Fruit fly (Drosophila melanogaster) whole organism, embryonic: Measurements from ENCODE around the gene Dnaaf4.

Experiments used
- CG10366 ChIP-seq: fragments of 200-800 bp; sonication (Bioruptor generic); IDR thresholded peaks from 2 replicates; pipeline ENCODE4 v1.3.6; 2022; ENCODE audit warnings: missing biosample characterization, missing genetic modification characterization
- CG10431 ChIP-seq: fragments of 200-800 bp; sonication (Bioruptor generic); optimal IDR thresholded peaks from 3 replicates; lab custom pipeline; 2018; ENCODE audit warnings: missing biosample characterization, mild to moderate bottlenecking, missing genetic modification characterization
- CG10654 ChIP-seq: fragments of 200-800 bp; sonication (Bioruptor generic); optimal IDR thresholded peaks from 2 replicates; lab custom pipeline; 2016; ENCODE audit warnings: missing biosample characterization, missing genetic modification characterization
- CG14014 ChIP-seq: fragments of 200-800 bp; sonication (Bioruptor generic); IDR thresholded peaks from 2 replicates; pipeline ENCODE4 v1.3.6; 2022; ENCODE audit warnings: missing biosample characterization, missing genetic modification characterization
- CG14710 ChIP-seq: fragments of 200-800 bp; sonication (Bioruptor generic); optimal IDR thresholded peaks from 3 replicates; lab custom pipeline; 2019; ENCODE audit warnings: missing biosample characterization, mild to moderate bottlenecking, missing genetic modification characterization, moderate library complexity
- CG1529 ChIP-seq: fragments of 200-800 bp; sonication (Bioruptor generic); optimal IDR thresholded peaks from 3 replicates; lab custom pipeline; 2018; ENCODE audit warnings: missing biosample characterization, missing genetic modification characterization
- CG15696 ChIP-seq: fragments of 200-800 bp; sonication (Bioruptor generic); optimal IDR thresholded peaks from 2 replicates; lab custom pipeline; 2019; ENCODE audit warnings: missing biosample characterization, mild to moderate bottlenecking, missing genetic modification characterization, moderate library complexity
- CG16863 ChIP-seq: fragments of 200-800 bp; sonication (Bioruptor generic); optimal IDR thresholded peaks from 3 replicates; lab custom pipeline; 2016; ENCODE audit warnings: missing biosample characterization, missing genetic modification characterization
- CG17328 ChIP-seq: fragments of 200-800 bp; sonication (Bioruptor generic); IDR thresholded peaks from 2 replicates; pipeline ENCODE4 v1.3.6; 2022; ENCODE audit warnings: missing biosample characterization, missing genetic modification characterization
- CG18011 ChIP-seq: fragments of 200-800 bp; sonication (Bioruptor generic); optimal IDR thresholded peaks from 2 replicates; lab custom pipeline; 2017; ENCODE audit warnings: missing biosample characterization, missing genetic modification characterization, mild to moderate bottlenecking, moderate library complexity, missing genotype
- CG18262 ChIP-seq: fragments of 200-800 bp; optimal IDR thresholded peaks from 3 replicates; lab custom pipeline; 2019; ENCODE audit warnings: missing biosample characterization, mild to moderate bottlenecking, missing genetic modification characterization, moderate library complexity
- CG18476 ChIP-seq: fragments of 200-800 bp; sonication (Bioruptor generic); optimal IDR thresholded peaks from 2 replicates; lab custom pipeline; 2016; ENCODE audit warnings: missing biosample characterization, mild to moderate bottlenecking, missing genetic modification characterization
- CG30431 ChIP-seq: fragments of 200-800 bp; sonication (Bioruptor generic); optimal IDR thresholded peaks from 2 replicates; lab custom pipeline; 2017; ENCODE audit warnings: missing biosample characterization, missing genetic modification characterization
- CG32532 ChIP-seq: fragments of 200-800 bp; sonication (Bioruptor generic); IDR thresholded peaks from 2 replicates; pipeline ENCODE4 v1.3.6; 2022; ENCODE audit warnings: missing biosample characterization, missing genetic modification characterization
- CG4404 ChIP-seq: fragments of 200-800 bp; sonication (Bioruptor generic); IDR thresholded peaks from 2 replicates; pipeline ENCODE4 v1.3.6; 2022; ENCODE audit warnings: missing biosample characterization, missing genetic modification characterization
- CG4424 ChIP-seq: fragments of 200-800 bp; sonication (Bioruptor generic); optimal IDR thresholded peaks from 3 replicates; lab custom pipeline; 2016; ENCODE audit warnings: missing biosample characterization, missing genetic modification characterization
- CG6854 ChIP-seq: fragments of 200-800 bp; sonication (Bioruptor generic); optimal IDR thresholded peaks from 3 replicates; lab custom pipeline; 2017; ENCODE audit warnings: missing biosample characterization, mild to moderate bottlenecking, missing genetic modification characterization
- CG8388 ChIP-seq: fragments of 200-800 bp; sonication (Bioruptor generic); optimal IDR thresholded peaks from 2 replicates; lab custom pipeline; 2019; ENCODE audit warnings: missing biosample characterization, mild to moderate bottlenecking, missing genetic modification characterization, moderate library complexity
- Elba2 ChIP-seq: fragments of 200-800 bp; sonication (Bioruptor generic); optimal IDR thresholded peaks from 3 replicates; lab custom pipeline; 2016; ENCODE audit warnings: missing biosample characterization, missing genetic modification characterization
- Gug ChIP-seq: fragments of 200-800 bp; sonication (Bioruptor generic); IDR thresholded peaks from 4 replicates; pipeline ENCODE4 v1.3.6; 2022; ENCODE audit warnings: missing biosample characterization, missing genetic modification characterization
- H2.0 ChIP-seq: fragments of 200-800 bp; sonication (Bioruptor generic); IDR thresholded peaks from 2 replicates; pipeline ENCODE4 v1.3.6; 2022; ENCODE audit warnings: missing biosample characterization, missing genetic modification characterization
- HLH3B ChIP-seq: fragments of 200-800 bp; sonication (Bioruptor generic); IDR thresholded peaks from 2 replicates; pipeline ENCODE4 v1.3.6; 2022; ENCODE audit warnings: missing biosample characterization, missing genetic modification characterization
- Med ChIP-seq: fragments of 200-800 bp; sonication (Bioruptor generic); peaks from one replicate; lab custom pipeline; 2016; ENCODE audit warnings: missing biosample characterization, missing genetic modification characterization, mild to moderate bottlenecking, inconsistent platforms, moderate library complexity
- Neu2 ChIP-seq: fragments of 200-800 bp; sonication (Bioruptor generic); optimal IDR thresholded peaks from 3 replicates; lab custom pipeline; 2016; ENCODE audit warnings: missing biosample characterization, missing genetic modification characterization, borderline replicate concordance
- Oaz ChIP-seq: fragments of 200-800 bp; sonication (Bioruptor generic); IDR thresholded peaks from 2 replicates; pipeline ENCODE4 v1.3.6; 2022; ENCODE audit warnings: missing biosample characterization, missing genetic modification characterization
- Ptx1 ChIP-seq: fragments of 200-800 bp; sonication (Bioruptor generic); IDR thresholded peaks from 2 replicates; pipeline ENCODE4 v1.3.6; 2022; ENCODE audit warnings: missing biosample characterization, missing genetic modification characterization
- Rx ChIP-seq: fragments of 200-800 bp; sonication (Bioruptor generic); IDR thresholded peaks from 2 replicates; pipeline ENCODE4 v1.3.6; 2022; ENCODE audit warnings: missing biosample characterization, missing genetic modification characterization
- Six4 ChIP-seq: fragments of 200-800 bp; sonication (Bioruptor generic); optimal IDR thresholded peaks from 2 replicates; lab custom pipeline; 2016; ENCODE audit warnings: missing biosample characterization, missing genetic modification characterization
- Taf1 ChIP-seq: fragments of 200-800 bp; sonication (Bioruptor generic); IDR thresholded peaks from 2 replicates; pipeline ENCODE4 v1.3.6; 2022; ENCODE audit warnings: missing biosample characterization, missing genetic modification characterization
- Xbp1 ChIP-seq: fragments of 200-800 bp; sonication (Bioruptor generic); optimal IDR thresholded peaks from 3 replicates; lab custom pipeline; 2016; ENCODE audit warnings: missing biosample characterization, mild to moderate bottlenecking, missing genetic modification characterization
- al ChIP-seq: fragments of 200-800 bp; sonication (Bioruptor generic); IDR thresholded peaks from 2 replicates; pipeline ENCODE4 v1.3.6; 2022; ENCODE audit warnings: missing biosample characterization, missing genetic modification characterization
- amos ChIP-seq: fragments of 200-800 bp; sonication (Bioruptor generic); IDR thresholded peaks from 2 replicates; pipeline ENCODE4 v1.3.6; 2022; ENCODE audit warnings: missing biosample characterization, missing genetic modification characterization; ENCODE audit not compliant: partially characterized antibody
- ci ChIP-seq: fragments of 200-800 bp; sonication (Bioruptor generic); IDR thresholded peaks from 3 replicates; pipeline ENCODE4 v1.3.6; 2022; ENCODE audit warnings: missing biosample characterization, missing genetic modification characterization
- disco-r ChIP-seq: fragments of 200-800 bp; sonication (Bioruptor generic); optimal IDR thresholded peaks from 2 replicates; lab custom pipeline; 2016; ENCODE audit warnings: missing biosample characterization, missing genetic modification characterization
- esg ChIP-seq: fragments of 200-800 bp; sonication (Bioruptor generic); conservative IDR thresholded peaks from 2 replicates; pipeline ENCODE4 v1.3.6; 2022; ENCODE audit warnings: missing biosample characterization, missing genetic modification characterization
- fd3F ChIP-seq: fragments of 200-800 bp; sonication (Bioruptor generic); optimal IDR thresholded peaks from 2 replicates; lab custom pipeline; 2018; ENCODE audit warnings: missing biosample characterization, mild to moderate bottlenecking, missing genetic modification characterization, moderate library complexity
- gcm ChIP-seq: fragments of 200-800 bp; sonication (Bioruptor generic); optimal IDR thresholded peaks from 2 replicates; lab custom pipeline; 2019; ENCODE audit warnings: missing biosample characterization, mild to moderate bottlenecking, missing genetic modification characterization, moderate library complexity
- h ChIP-seq: fragments of >200 bp; optimal IDR thresholded peaks from 2 replicates; lab custom pipeline; 2017
- kni ChIP-seq: fragments of 200-800 bp; sonication (Bioruptor generic); optimal IDR thresholded peaks from 3 replicates; lab custom pipeline; 2017; ENCODE audit warnings: mild to moderate bottlenecking, missing biosample characterization, missing genetic modification reagents, missing genetic modification characterization
- lmd ChIP-seq: fragments of 200-800 bp; sonication (Bioruptor generic); IDR thresholded peaks from 2 replicates; pipeline ENCODE4 v1.3.6; 2022; ENCODE audit warnings: missing biosample characterization, missing genetic modification characterization
- odd ChIP-seq: fragments of 200-800 bp; sonication (Bioruptor generic); optimal IDR thresholded peaks from 2 replicates; lab custom pipeline; 2017; ENCODE audit warnings: missing biosample characterization, mild to moderate bottlenecking, missing genetic modification characterization
- peb ChIP-seq: fragments of 200-800 bp; sonication (Bioruptor generic); IDR thresholded peaks from 2 replicates; pipeline ENCODE4 v1.3.6; 2022; ENCODE audit warnings: missing biosample characterization, missing genetic modification characterization
- pum ChIP-seq: fragments of 200-800 bp; sonication (Bioruptor generic); optimal IDR thresholded peaks from 2 replicates; lab custom pipeline; 2016; ENCODE audit warnings: missing biosample characterization, missing genetic modification characterization
- repo ChIP-seq: fragments of 200-800 bp; sonication (Bioruptor generic); optimal IDR thresholded peaks from 2 replicates; lab custom pipeline; 2016; ENCODE audit warnings: missing biosample characterization, missing genetic modification characterization
- sc ChIP-seq, 3 experiments: fragments of >200 bp in 2 of 3; fragments of 200-800 bp in 1 of 3; sonication (Bioruptor generic) in 1 of 3; optimal IDR thresholded peaks; 2 replicates in 2 of 3; 3 replicates in 1 of 3; lab custom pipeline; 2017; ENCODE audit warnings: mild to moderate bottlenecking in 1 of 3, missing biosample characterization in 1 of 3, missing genetic modification characterization in 1 of 3, missing genetic modification reagents in 1 of 3
- sens-2 ChIP-seq: fragments of 200-800 bp; sonication (Bioruptor generic); IDR thresholded peaks from 2 replicates; pipeline ENCODE4 v1.3.6; 2022; ENCODE audit warnings: missing biosample characterization, missing genetic modification characterization
- slbo ChIP-seq: fragments of 200-800 bp; sonication (Bioruptor generic); IDR thresholded peaks from 2 replicates; pipeline ENCODE4 v1.3.6; 2022; ENCODE audit warnings: missing biosample characterization, missing genetic modification characterization
- sob ChIP-seq: fragments of 200-800 bp; sonication (Bioruptor generic); IDR thresholded peaks from 2 replicates; pipeline ENCODE4 v1.3.6; 2022; ENCODE audit warnings: missing biosample characterization, missing genetic modification characterization
- tgo ChIP-seq: fragments of 200-800 bp; sonication (Bioruptor generic); IDR thresholded peaks from 3 replicates; pipeline ENCODE4 v1.3.6; 2022; ENCODE audit warnings: missing biosample characterization, missing genetic modification characterization
- usp ChIP-seq: fragments of >200 bp; optimal IDR thresholded peaks from 2 replicates; lab custom pipeline; 2017; ENCODE audit warnings: missing biosample characterization, missing genetic modification characterization
- wdn ChIP-seq: fragments of 200-800 bp; sonication (Bioruptor generic); IDR thresholded peaks from 2 replicates; pipeline ENCODE4 v1.3.6; 2022; ENCODE audit warnings: missing biosample characterization, missing genetic modification characterization

Gene Dnaaf4

dm6 chr2L:11130151-11131008 lies 8.9 kb upstream of the Dnaaf4 start, which contains the start of the genes RfC38 and CG4751:
Gene RfC38 (minus strand): TSS chr2L:11130645.
Gene CG4751 (plus strand): TSS chr2L:11130737.
- TF ChIP-seq Ptx1 (GFP tag; lab: Robert Waterston, UW), result no peak
- peak; percentile 15 for TF ChIP-seq CG4424
- no peak for TF ChIP-seq esg (GFP tag; lab: Robert Waterston, UW)
- no peak for TF ChIP-seq H2.0 (GFP tag; lab: Robert Waterston, UW)
- no peak for TF ChIP-seq Neu2 (GFP tag; lab: Kevin White, UChicago)
- no peak for TF ChIP-seq disco-r (GFP tag; lab: Kevin White, UChicago)
- no peak for TF ChIP-seq CG10366 (GFP tag; lab: Robert Waterston, UW)
- TF ChIP-seq CG10431 (GFP tag; lab: Kevin White, UChicago), result no peak
- no peak for TF ChIP-seq CG6854 (GFP tag; lab: Kevin White, UChicago)
- no peak for TF ChIP-seq ci (GFP tag; lab: Robert Waterston, UW)
- TF ChIP-seq CG10654 (GFP tag; lab: Kevin White, UChicago), result no peak
- TF ChIP-seq CG16863 (GFP tag; lab: Kevin White, UChicago), result no peak
- no peak for TF ChIP-seq wdn
- TF ChIP-seq CG18011, result no peak
- TF ChIP-seq amos (GFP tag; lab: Robert Waterston, UW), result peak; percentile 65
- TF ChIP-seq al, result no peak
- no peak for TF ChIP-seq HLH3B (GFP tag; lab: Robert Waterston, UW)
- TF ChIP-seq Oaz (GFP tag; lab: Robert Waterston, UW), result no peak
- no peak for TF ChIP-seq Elba2
- no peak for TF ChIP-seq Rx (GFP tag; lab: Robert Waterston, UW)
- no peak for TF ChIP-seq repo
- peak; percentile 65 for TF ChIP-seq CG14710 (tag; lab: Kevin White, UChicago)
- no peak for TF ChIP-seq sens-2 (GFP tag; lab: Robert Waterston, UW)
- TF ChIP-seq CG1529, result no peak
- TF ChIP-seq kni, result no peak
- no peak for TF ChIP-seq CG4404 (GFP tag; lab: Robert Waterston, UW)
- TF ChIP-seq gcm (GFP tag; lab: Kevin White, UChicago), result no peak
- TF ChIP-seq usp (GFP tag; lab: Kevin White, UChicago), result no peak
- TF ChIP-seq CG15696 (tag; lab: Kevin White, UChicago), result no peak
- no peak for TF ChIP-seq Gug
- no peak for TF ChIP-seq fd3F (GFP tag; lab: Kevin White, UChicago)
- TF ChIP-seq sc (optimal IDR thresholded peaks at IDR 0.05; lab: Kevin White, UChicago), result no peak
- TF ChIP-seq sc (GFP tag; optimal IDR thresholded peaks at IDR 0.05; lab: Kevin White, UChicago), result no peak
- TF ChIP-seq Med, result peak; percentile 73
- no peak for TF ChIP-seq odd (GFP tag; lab: Kevin White, UChicago)
- no peak for TF ChIP-seq CG17328 (GFP tag; lab: Robert Waterston, UW)
- no peak for TF ChIP-seq tgo (GFP tag; lab: Robert Waterston, UW)
- no peak for TF ChIP-seq h (lab: Kevin White, UChicago)
- no peak for TF ChIP-seq CG18262 (tag; lab: Kevin White, UChicago)
- TF ChIP-seq pum (GFP tag; lab: Kevin White, UChicago), result no peak
- TF ChIP-seq CG14014, result no peak
- no peak for TF ChIP-seq sob (GFP tag; lab: Robert Waterston, UW)
- TF ChIP-seq Taf1 (GFP tag; lab: Robert Waterston, UW), result no peak
- peak; percentile 22 for TF ChIP-seq Xbp1 (GFP tag; lab: Kevin White, UChicago)
- no peak for TF ChIP-seq peb (GFP tag; lab: Robert Waterston, UW)
- 0 out of 2 replicates have a peak, but pooled peaks have one; percentile 6 for TF ChIP-seq slbo (GFP tag; lab: Robert Waterston, UW)
- no peak for TF ChIP-seq CG8388
- TF ChIP-seq CG30431, result no peak
- no peak for TF ChIP-seq Six4 (GFP tag; lab: Kevin White, UChicago)
- no peak for TF ChIP-seq lmd (GFP tag; lab: Robert Waterston, UW)
- TF ChIP-seq CG18476, result no peak
- no peak for TF ChIP-seq CG32532 (GFP tag; lab: Robert Waterston, UW)
